Worm (Caenorhabditis elegans): ENCODE results near the gene F59B10.4.

F59B10.4 gene

DNA sequence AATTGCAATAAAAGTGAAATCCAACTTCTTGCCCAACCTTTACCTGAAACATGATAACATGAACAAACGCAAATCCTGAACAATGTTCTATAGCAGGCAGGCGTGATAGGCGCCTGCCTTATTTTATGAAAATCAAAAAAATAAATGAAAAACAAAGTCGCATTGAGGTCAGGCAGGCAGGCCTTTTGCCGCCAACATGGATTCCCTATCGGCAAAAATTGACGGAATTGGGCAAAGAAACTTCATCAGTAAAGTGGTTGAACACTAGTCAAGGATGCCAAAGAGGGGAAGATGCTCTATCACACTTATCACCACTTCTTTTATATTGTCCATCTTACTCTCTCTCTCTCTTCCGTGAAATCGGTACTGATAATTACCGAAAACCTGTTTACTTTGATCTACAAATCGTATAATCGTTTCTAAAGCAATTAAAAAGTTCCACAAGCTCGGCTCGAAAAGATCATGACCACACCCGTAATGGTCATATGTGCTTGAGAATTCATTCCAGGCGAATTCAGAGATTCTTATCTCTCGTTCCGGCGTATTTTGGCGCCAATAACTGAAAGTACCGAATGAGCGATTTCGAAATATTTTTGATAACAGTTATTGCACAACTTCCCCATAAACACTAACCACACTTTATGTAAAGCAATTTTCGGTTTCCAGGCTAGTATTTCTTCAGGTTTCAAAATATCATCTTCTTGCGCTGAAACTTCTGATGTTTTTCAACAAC, 36.9 kb downstream of the F59B10.4 start, which contains the start of the genes clec-60 and ZK666.11:
Gene clec-60 (minus strand): TSS at position 51 of the 733 bp plus-strand sequence.
Gene ZK666.11 (plus strand): TSS at position 699 of the 733 bp plus-strand sequence.
- TF ChIP-seq cog-1 (tag; optimal IDR thresholded peaks at IDR 0.05) (no peak), tab-1 (GFP tag; IDR thresholded peaks at IDR 0.05) (no peak), med-1 (GFP tag; optimal IDR thresholded peaks at IDR 0.05; ENCODE audit: insufficient read depth) (no peak), flt-1 (GFP tag; IDR thresholded peaks at IDR 0.05) (no peak), ztf-23 (GFP tag; IDR thresholded peaks at IDR 0.05) (no peak), ztf-29 (GFP tag; IDR thresholded peaks at IDR 0.05) (no peak), ref-1 (GFP tag; conservative IDR thresholded peaks at IDR 0.05) (no peak)

DNA sequence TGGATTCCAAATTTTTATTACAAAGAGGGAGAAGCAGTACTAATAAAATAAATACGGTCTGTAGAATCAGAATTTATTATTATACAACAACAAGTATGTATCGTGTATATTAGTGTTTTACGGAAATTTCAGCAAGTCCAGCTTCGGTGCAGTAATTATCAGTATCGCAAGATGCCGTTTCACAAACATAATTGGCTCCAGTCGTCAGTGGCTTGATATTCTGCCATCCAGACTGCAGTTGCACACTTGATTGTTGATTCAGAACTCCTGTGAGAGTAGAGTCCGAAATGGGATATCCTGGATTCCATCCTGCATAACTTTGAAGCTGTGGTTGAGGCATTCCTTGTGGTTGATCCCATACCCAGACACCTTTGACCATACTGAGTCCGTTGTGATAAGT, 38.9 kb downstream of the F59B10.4 start:
- TF ChIP-seq ref-1 (GFP tag; conservative IDR thresholded peaks at IDR 0.05) (no peak), ztf-23 (GFP tag; IDR thresholded peaks at IDR 0.05) (no peak)

DNA sequence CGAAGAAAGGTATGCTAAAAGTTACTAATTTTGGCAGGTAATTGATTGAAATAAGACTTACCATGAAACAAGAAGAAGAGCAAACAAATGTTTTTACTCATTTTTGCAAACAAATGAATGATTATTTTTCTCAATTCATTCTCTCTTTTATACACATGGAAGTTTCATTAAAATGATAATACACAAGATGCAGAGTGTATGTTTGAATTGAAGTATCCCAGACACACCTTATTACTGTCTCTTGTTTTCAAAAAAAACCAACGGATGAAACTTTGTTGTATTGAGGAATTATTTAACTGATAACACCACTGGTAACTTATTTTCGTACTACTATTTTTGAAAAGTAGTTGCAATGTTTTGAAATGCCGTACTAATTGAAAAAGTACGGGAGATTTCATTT, 39.6 kb downstream of the F59B10.4 start, which contains the start of gene clec-59:
Gene clec-59 (minus strand): TSS at position 101 of the 400 bp plus-strand sequence.
- TF ChIP-seq flt-1 (GFP tag; IDR thresholded peaks at IDR 0.05) (no peak), ref-1 (GFP tag; conservative IDR thresholded peaks at IDR 0.05) (no peak), med-1 (GFP tag; optimal IDR thresholded peaks at IDR 0.05; ENCODE audit: insufficient read depth) (no peak), T22C8.4 (GFP tag; IDR thresholded peaks at IDR 0.05) (no peak), tab-1 (GFP tag; IDR thresholded peaks at IDR 0.05) (no peak), ztf-23 (GFP tag; IDR thresholded peaks at IDR 0.05) (no peak), klf-2 (GFP tag; conservative IDR thresholded peaks at IDR 0.05) (no peak), ztf-29 (GFP tag; IDR thresholded peaks at IDR 0.05) (no peak), cog-1 (tag; optimal IDR thresholded peaks at IDR 0.05) (no peak)

DNA sequence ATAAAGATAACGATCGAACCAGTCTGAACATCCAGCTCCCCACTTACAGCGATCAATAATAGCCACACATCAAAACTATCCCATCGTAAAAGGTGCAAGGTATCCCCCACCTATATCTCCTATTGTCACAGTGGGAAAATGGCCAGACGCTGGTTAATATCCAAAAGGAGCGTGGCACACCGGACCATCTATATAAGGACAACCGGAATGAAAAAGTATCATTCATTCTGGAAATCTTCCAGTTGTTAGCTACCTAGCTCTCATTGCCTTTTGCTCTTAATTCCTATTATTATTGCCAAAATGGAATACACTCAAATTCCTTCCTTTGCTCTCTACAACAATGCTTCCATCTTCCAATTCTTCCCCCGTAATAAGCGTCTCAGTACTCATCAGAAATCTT, 42.0 kb downstream of the F59B10.4 start, which contains the start of gene ZK666.4:
Gene ZK666.4 (plus strand): TSS at position 301 of the 400 bp plus-strand sequence.
- no peak for TF ChIP-seq flt-1 (GFP tag; IDR thresholded peaks at IDR 0.05)
- no peak for TF ChIP-seq cog-1 (tag; optimal IDR thresholded peaks at IDR 0.05)
- no peak for TF ChIP-seq ref-1 (GFP tag; conservative IDR thresholded peaks at IDR 0.05)
- TF ChIP-seq ztf-29 (GFP tag; IDR thresholded peaks at IDR 0.05), result no peak
- TF ChIP-seq T22C8.4 (GFP tag; IDR thresholded peaks at IDR 0.05), result no peak
- no peak for TF ChIP-seq klf-2 (GFP tag; conservative IDR thresholded peaks at IDR 0.05)
- TF ChIP-seq ztf-23 (GFP tag; IDR thresholded peaks at IDR 0.05), result no peak
- no peak for TF ChIP-seq tab-1 (GFP tag; IDR thresholded peaks at IDR 0.05)
- no peak for TF ChIP-seq med-1 (GFP tag; optimal IDR thresholded peaks at IDR 0.05; ENCODE audit: insufficient read depth)

DNA sequence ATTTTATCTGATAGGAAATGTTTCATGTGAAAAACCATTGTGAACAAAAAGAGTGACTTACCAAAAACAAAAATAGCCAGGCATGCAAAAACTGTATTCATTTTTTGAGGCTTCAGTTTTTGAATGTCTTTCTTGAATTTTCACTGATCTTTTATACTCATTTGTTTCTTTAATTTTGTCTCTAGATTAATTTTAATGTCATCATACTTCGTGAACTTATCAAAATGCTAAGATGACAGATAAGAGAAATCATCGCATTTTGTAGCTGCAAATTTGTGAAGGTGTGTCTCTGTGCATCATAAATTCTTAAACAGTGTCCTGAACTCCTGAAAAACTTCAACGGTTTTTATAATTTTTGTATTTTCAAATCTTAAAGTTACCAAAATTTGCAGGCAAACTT, 42.9 kb downstream of the F59B10.4 start, which contains the start of gene clec-58:
Gene clec-58 (minus strand): TSS at position 101 of the 400 bp plus-strand sequence.
- TF ChIP-seq flt-1 (GFP tag; IDR thresholded peaks at IDR 0.05), result no peak
- TF ChIP-seq klf-2 (GFP tag; conservative IDR thresholded peaks at IDR 0.05), result no peak
- no peak for TF ChIP-seq ztf-23 (GFP tag; IDR thresholded peaks at IDR 0.05)
- no peak for TF ChIP-seq tab-1 (GFP tag; IDR thresholded peaks at IDR 0.05)
- no peak for TF ChIP-seq ztf-29 (GFP tag; IDR thresholded peaks at IDR 0.05)
- TF ChIP-seq med-1 (GFP tag; optimal IDR thresholded peaks at IDR 0.05; ENCODE audit: insufficient read depth), result no peak
- TF ChIP-seq ref-1 (GFP tag; conservative IDR thresholded peaks at IDR 0.05), result no peak
- no peak for TF ChIP-seq cog-1 (tag; optimal IDR thresholded peaks at IDR 0.05)
- TF ChIP-seq T22C8.4 (GFP tag; IDR thresholded peaks at IDR 0.05), result no peak

DNA sequence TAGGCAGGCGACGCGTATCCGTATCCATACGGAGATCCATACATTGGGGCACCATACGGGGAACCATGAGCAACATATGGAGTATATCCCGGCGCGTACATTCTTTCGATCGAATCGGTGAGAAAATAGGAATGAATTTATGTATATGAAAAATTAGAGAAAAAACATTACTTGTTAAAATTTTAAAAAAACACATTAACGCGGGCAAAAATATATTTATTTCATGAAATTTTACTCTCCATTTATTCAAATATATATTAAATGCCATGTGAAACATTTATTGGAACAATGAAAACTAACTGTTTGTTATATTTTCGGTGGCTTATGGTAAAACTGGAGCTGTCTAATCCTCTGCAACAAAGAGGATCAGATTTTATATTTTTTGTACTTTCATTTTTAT, 47.1 kb downstream of the F59B10.4 start, which contains the start of gene ZK666.2:
Gene ZK666.2 (minus strand): TSS at position 101 of the 400 bp plus-strand sequence.
- TF ChIP-seq T22C8.4 (GFP tag; IDR thresholded peaks at IDR 0.05), result no peak
- no peak for TF ChIP-seq flt-1 (GFP tag; IDR thresholded peaks at IDR 0.05)
- no peak for TF ChIP-seq med-1 (GFP tag; optimal IDR thresholded peaks at IDR 0.05; ENCODE audit: insufficient read depth)
- TF ChIP-seq tab-1 (GFP tag; IDR thresholded peaks at IDR 0.05), result no peak
- no peak for TF ChIP-seq ref-1 (GFP tag; conservative IDR thresholded peaks at IDR 0.05)
- no peak for TF ChIP-seq cog-1 (tag; optimal IDR thresholded peaks at IDR 0.05)
- no peak for TF ChIP-seq ztf-23 (GFP tag; IDR thresholded peaks at IDR 0.05)

DNA sequence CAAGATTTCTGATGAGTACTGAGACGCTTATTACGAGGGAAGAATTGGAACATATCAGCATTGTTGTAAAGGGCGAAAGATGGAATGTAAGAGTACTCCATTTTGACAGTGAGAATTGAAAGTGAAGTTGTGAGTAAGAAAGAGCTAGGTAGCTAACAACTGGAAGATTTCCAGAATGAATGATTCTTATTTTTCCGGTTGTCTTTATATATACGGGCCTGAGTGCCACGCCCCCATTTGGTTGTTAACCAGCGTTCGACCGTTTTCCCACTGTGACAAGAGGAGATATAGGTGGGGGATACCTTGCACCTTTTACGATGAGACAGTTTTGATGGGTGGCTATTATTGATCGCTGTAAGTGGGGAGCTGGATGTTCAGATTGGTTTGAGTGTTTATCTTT, 47.7 kb downstream of the F59B10.4 start, which contains the start of gene ZK666.1:
Gene ZK666.1 (minus strand): TSS at position 101 of the 400 bp plus-strand sequence.
- TF ChIP-seq T22C8.4 (GFP tag; IDR thresholded peaks at IDR 0.05), result no peak
- no peak for TF ChIP-seq tab-1 (GFP tag; IDR thresholded peaks at IDR 0.05)
- TF ChIP-seq klf-2 (GFP tag; conservative IDR thresholded peaks at IDR 0.05), result no peak
- no peak for TF ChIP-seq med-1 (GFP tag; optimal IDR thresholded peaks at IDR 0.05; ENCODE audit: insufficient read depth)
- TF ChIP-seq ztf-23 (GFP tag; IDR thresholded peaks at IDR 0.05), result no peak
- TF ChIP-seq flt-1 (GFP tag; IDR thresholded peaks at IDR 0.05), result no peak
- no peak for TF ChIP-seq ref-1 (GFP tag; conservative IDR thresholded peaks at IDR 0.05)
- TF ChIP-seq ztf-29 (GFP tag; IDR thresholded peaks at IDR 0.05), result no peak
- TF ChIP-seq cog-1 (tag; optimal IDR thresholded peaks at IDR 0.05), result no peak

DNA sequence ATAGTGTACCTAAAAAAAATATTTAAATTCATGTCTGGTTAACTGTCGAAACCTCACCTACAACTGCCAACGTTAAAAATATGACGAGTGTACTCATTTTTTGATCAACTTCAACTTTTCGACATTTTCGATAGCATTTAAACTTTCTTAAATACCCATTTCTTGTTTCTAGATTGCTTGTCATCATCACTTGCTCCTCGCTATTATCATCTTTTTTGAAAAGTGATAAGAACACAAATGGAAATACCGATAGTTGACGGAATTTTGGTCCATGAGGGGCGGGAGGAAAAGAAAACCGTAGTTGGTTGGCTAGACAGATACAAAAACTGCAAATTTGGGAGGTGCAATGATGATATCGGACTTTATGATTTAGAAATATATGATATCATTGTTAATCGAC, 48.8 kb downstream of the F59B10.4 start, which contains the start of gene clec-143:
Gene clec-143 (minus strand): TSS at position 139 of the 400 bp plus-strand sequence.
- TF ChIP-seq klf-2 (GFP tag; conservative IDR thresholded peaks at IDR 0.05) (no peak), ref-1 (GFP tag; conservative IDR thresholded peaks at IDR 0.05) (no peak), cog-1 (tag; optimal IDR thresholded peaks at IDR 0.05) (no peak), ztf-29 (GFP tag; IDR thresholded peaks at IDR 0.05) (no peak), flt-1 (GFP tag; IDR thresholded peaks at IDR 0.05) (no peak), ztf-23 (GFP tag; IDR thresholded peaks at IDR 0.05) (no peak), tab-1 (GFP tag; IDR thresholded peaks at IDR 0.05) (no peak), med-1 (GFP tag; optimal IDR thresholded peaks at IDR 0.05; ENCODE audit: insufficient read depth) (no peak), T22C8.4 (GFP tag; IDR thresholded peaks at IDR 0.05) (no peak)

DNA sequence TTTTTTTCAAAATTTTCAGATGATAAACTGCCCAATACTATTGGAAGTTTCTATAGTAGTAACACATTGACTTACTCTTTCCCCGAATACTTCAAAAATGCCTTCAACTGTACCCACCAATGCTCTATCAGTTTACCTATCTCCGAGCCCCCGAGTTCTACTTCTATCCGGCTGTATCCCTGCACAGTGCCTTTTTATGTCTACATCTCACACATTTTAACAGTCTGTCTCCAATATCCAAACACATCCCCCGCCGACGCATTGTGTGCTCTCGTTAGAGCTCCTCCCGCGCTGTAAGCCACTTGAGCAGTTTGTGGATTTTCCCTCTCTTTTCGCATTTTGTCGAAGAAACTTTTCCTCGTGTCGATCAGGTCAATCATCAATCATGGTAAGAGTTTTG, 52.4 kb downstream of the F59B10.4 start, which contains the start of gene tnc-2:
Gene tnc-2 (plus strand): TSS at position 301 of the 400 bp plus-strand sequence.
- TF ChIP-seq ref-1 (GFP tag; conservative IDR thresholded peaks at IDR 0.05) (no peak), med-1 (GFP tag; optimal IDR thresholded peaks at IDR 0.05; ENCODE audit: insufficient read depth) (no peak), ztf-23 (GFP tag; IDR thresholded peaks at IDR 0.05) (no peak), T22C8.4 (GFP tag; IDR thresholded peaks at IDR 0.05) (no peak), ztf-29 (GFP tag; IDR thresholded peaks at IDR 0.05) (no peak), tab-1 (GFP tag; IDR thresholded peaks at IDR 0.05) (no peak), flt-1 (GFP tag; IDR thresholded peaks at IDR 0.05) (no peak), klf-2 (GFP tag; conservative IDR thresholded peaks at IDR 0.05) (no peak), cog-1 (tag; optimal IDR thresholded peaks at IDR 0.05) (no peak)
